Worm (Caenorhabditis elegans) whole organism, mixed stage, embryonic: Measurements from ENCODE around the gene hira-1.

Experiments used
- bed-3 ChIP-seq: fragments of 200-800 bp; sonication (Bioruptor generic); optimal IDR thresholded peaks from 3 replicates; lab custom pipeline; 2018; ENCODE audit warnings: mild to moderate bottlenecking, missing genetic modification characterization, moderate library complexity, missing compliant biosample characterization
- flh-1 ChIP-seq: fragments of 200-800 bp; sonication (Bioruptor generic); optimal IDR thresholded peaks from 2 replicates; lab custom pipeline; 2018; ENCODE audit warnings: mild to moderate bottlenecking, missing genetic modification characterization, moderate library complexity, missing compliant biosample characterization
- lin-32 ChIP-seq: fragments of 200-800 bp; sonication (Bioruptor generic); optimal IDR thresholded peaks from 2 replicates; lab custom pipeline; 2018; ENCODE audit warnings: mild to moderate bottlenecking, missing genetic modification characterization, missing compliant biosample characterization
- nhr-12 ChIP-seq: fragments of 150-350 bp; optimal IDR thresholded peaks from 2 replicates; lab custom pipeline; 2014; ENCODE audit warnings: missing biosample characterization, missing genetic modification characterization
- nhr-237 ChIP-seq: fragments of 150-350 bp; optimal IDR thresholded peaks from 2 replicates; lab custom pipeline; 2014; ENCODE audit warnings: missing biosample characterization, missing genetic modification characterization

DNA sequence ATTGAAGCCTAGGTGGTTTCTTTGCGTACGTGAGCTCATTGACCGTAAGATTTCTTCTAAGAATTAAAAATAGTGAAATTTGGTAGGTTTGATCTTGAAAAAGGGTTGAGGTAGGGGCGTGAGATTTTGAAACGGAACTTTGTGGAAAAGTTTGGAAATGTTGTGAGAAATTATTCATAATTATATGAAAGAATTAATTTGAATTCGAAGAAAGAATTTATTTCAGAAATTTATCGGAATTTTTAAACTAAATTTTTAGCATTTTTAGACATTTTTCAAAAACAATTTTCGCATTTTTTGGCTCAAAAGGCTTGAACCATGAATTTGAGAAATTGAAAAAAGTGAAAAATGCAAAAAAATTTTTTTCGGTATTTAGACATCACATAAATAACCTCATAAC is 23.2 kb downstream of the hira-1 start:
- no peak for TF ChIP-seq nhr-12 (tag; lab: Kevin White, UChicago)
- TF ChIP-seq flh-1 (GFP tag; lab: Kevin White, UChicago), result no peak
- TF ChIP-seq nhr-237, result no peak
- TF ChIP-seq lin-32 (GFP tag; lab: Kevin White, UChicago), result no peak
- no peak for TF ChIP-seq bed-3 (GFP tag; lab: Kevin White, UChicago)
